Fruit fly (Drosophila melanogaster): ENCODE data around the gene CG18284.

Gene CG18284

DNA sequence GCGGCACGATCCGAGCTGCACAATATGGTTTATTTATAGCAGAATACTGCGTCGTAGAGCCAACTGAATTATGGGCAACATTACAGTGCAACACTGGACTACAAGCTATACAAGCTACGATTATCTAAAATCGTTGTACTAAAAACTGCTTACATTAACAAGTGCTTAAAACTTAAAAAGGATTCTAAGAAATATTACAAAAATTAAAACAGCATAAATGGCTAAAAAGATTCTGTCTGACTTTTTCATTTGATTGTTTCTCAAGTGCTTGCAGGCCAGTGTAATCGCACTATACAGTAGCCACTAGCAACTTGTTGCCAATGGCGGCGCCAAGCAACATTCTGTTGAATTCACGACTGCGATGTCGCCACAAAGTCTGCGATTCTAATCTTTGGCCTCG lies 27.0 kb upstream of the CG18284 start (continued):
- TF ChIP-seq Nf-YC (tag; optimal IDR thresholded peaks at IDR 0.05) (no peak), CG30020 (tag; optimal IDR thresholded peaks at IDR 0.05) (no peak), CG11723 (GFP tag; optimal IDR thresholded peaks at IDR 0.05) (peak; percentile 19), ab (GFP tag; optimal IDR thresholded peaks at IDR 0.05) (no peak), schlank (tag; optimal IDR thresholded peaks at IDR 0.05) (no peak), CG6791 (GFP tag; IDR thresholded peaks at IDR 0.05; ENCODE audit: partially characterized antibody) (no peak), Mad (GFP tag; optimal IDR thresholded peaks at IDR 0.05) (peak; percentile 37), Fer3 (tag; optimal IDR thresholded peaks at IDR 0.05) (peak; percentile 59), CG12744 (GFP tag; optimal IDR thresholded peaks at IDR 0.05) (no peak), HmgD (GFP tag; optimal IDR thresholded peaks at IDR 0.05) (no peak), CG6813 (GFP tag; optimal IDR thresholded peaks at IDR 0.05) (peak; percentile 63), Gug (GFP tag; IDR thresholded peaks at IDR 0.05) (peak; percentile 50; the same call in 3 of the 4 replicates), CG8478 (optimal IDR thresholded peaks at IDR 0.05) (no peak), HHEX (GFP tag; optimal IDR thresholded peaks at IDR 0.05) (peak; percentile 52), seq (GFP tag; IDR thresholded peaks at IDR 0.05) (peak; percentile 81), vnd (GFP tag; IDR thresholded peaks at IDR 0.05; ENCODE audit: partially characterized antibody) (no peak), jumu (GFP tag; optimal IDR thresholded peaks at IDR 0.05) (peak; percentile 59), CG9932 (GFP tag; IDR thresholded peaks at IDR 0.05) (no peak), knrl (GFP tag; IDR thresholded peaks at IDR 0.05; ENCODE audit: partially characterized antibody) (no peak), CG33213 (GFP tag; optimal IDR thresholded peaks at IDR 0.05) (peak; percentile 58), unc-4 (GFP tag; IDR thresholded peaks at IDR 0.05; ENCODE audit: partially characterized antibody) (no peak), CG12942 (GFP tag; optimal IDR thresholded peaks at IDR 0.05) (peak; percentile 44), sens-2 (GFP tag; IDR thresholded peaks at IDR 0.05) (no peak), CG8290 (GFP tag; optimal IDR thresholded peaks at IDR 0.05) (peak; percentile 30), CG8290 (tag; optimal IDR thresholded peaks at IDR 0.05) (peak in 1 of 2 experiments; percentile 28), kah (GFP tag; optimal IDR thresholded peaks at IDR 0.05) (no peak), maf-S (GFP tag; optimal IDR thresholded peaks at IDR 0.05) (peak; percentile 46), CG15696 (tag; optimal IDR thresholded peaks at IDR 0.05) (no peak), sqz (GFP tag; optimal IDR thresholded peaks at IDR 0.05) (peak; percentile 19), dmrt11E (tag; optimal IDR thresholded peaks at IDR 0.05) (peak; percentile 74), ci (GFP tag; IDR thresholded peaks at IDR 0.05) (peak; percentile 92), wor (GFP tag; IDR thresholded peaks at IDR 0.05) (peak; percentile 64), Chrac-16 (GFP tag; optimal IDR thresholded peaks at IDR 0.05) (peak; percentile 60), esg (GFP tag; conservative IDR thresholded peaks at IDR 0.05) (peak; percentile 52), CTCF (GFP tag; optimal IDR thresholded peaks at IDR 0.05) (no peak), PHDP (tag; optimal IDR thresholded peaks at IDR 0.05) (peak; percentile 76), Rx (GFP tag; IDR thresholded peaks at IDR 0.05) (peak; percentile 67), CG10462 (GFP tag; optimal IDR thresholded peaks at IDR 0.05) (peak; percentile 6), Pdp1 (GFP tag; optimal IDR thresholded peaks at IDR 0.05) (peak; percentile 32 to 67), CG10267 (tag; optimal IDR thresholded peaks at IDR 0.05) (peak; percentile 73), Lim3 (GFP tag; IDR thresholded peaks at IDR 0.05) (no peak), so (GFP tag; IDR thresholded peaks at IDR 0.05) (peak; percentile 86), nom (GFP tag; optimal IDR thresholded peaks at IDR 0.05) (peak; percentile 65), CG10959 (GFP tag; IDR thresholded peaks at IDR 0.05) (peak; percentile 67), chif (GFP tag; optimal IDR thresholded peaks at IDR 0.05) (peak; percentile 72 to 76), Rfx (GFP tag; IDR thresholded peaks at IDR 0.05) (peak; percentile 75; the same call in 1 of the 2 replicates), hbn (GFP tag; IDR thresholded peaks at IDR 0.05; ENCODE audit: partially characterized antibody) (no peak), MBD-R2 (GFP tag; IDR thresholded peaks at IDR 0.05) (peak; percentile 29; the same call in 1 of the 2 replicates), dimm (GFP tag; IDR thresholded peaks at IDR 0.05) (0 out of 2 replicates have a peak, but pooled peaks have one; percentile 25), gce (GFP tag; IDR thresholded peaks at IDR 0.05) (peak; percentile 66; the same call in 1 of the 3 replicates), CG34376 (GFP tag; optimal IDR thresholded peaks at IDR 0.05) (no peak), pzg (GFP tag; optimal IDR thresholded peaks at IDR 0.05) (no peak)
